Fruit fly (Drosophila melanogaster): ENCODE data around the gene CG12689.

Gene CG12689

DNA sequence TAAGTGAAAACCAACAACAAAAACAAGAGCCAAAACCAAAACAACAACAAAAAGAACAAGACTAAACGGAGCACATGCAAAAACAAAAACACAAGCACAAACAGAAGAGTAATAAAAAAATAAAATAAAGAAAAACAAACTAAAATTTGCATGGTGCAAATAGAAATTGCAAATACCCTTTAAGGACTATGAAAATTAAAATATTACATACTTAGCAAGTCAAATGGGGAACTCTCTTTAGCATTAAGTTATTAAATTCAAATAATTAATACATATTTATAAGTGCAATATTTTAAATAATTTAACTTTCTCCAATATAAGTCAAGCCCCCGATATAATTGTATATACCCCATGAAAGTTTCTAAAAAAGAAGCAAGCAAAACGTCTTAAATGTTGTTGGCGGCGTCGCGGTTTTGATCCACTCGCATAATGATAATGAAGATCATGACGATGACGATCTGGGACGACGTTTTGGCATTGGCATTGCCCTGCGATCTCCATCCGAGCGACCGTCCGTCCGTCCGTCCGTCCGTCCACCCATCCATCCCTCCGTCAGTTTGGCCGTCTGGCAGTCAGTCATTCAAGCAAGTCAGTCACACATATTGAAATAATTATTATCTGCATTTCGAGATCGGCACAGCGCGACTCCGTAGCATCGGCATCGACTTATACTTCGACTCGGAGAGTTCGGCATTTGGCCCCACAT is 45.0 kb downstream of the CG12689 start (continued):
- TF ChIP-seq Lpt (GFP tag; optimal IDR thresholded peaks at IDR 0.05) (no peak), CG4318 (GFP tag; optimal IDR thresholded peaks at IDR 0.05) (no peak), Gug (GFP tag; IDR thresholded peaks at IDR 0.05) (no peak), Eip93F (GFP tag; optimal IDR thresholded peaks at IDR 0.05) (no peak), Hr39 (GFP tag; optimal IDR thresholded peaks at IDR 0.05) (no peak), CG8319 (GFP tag; optimal IDR thresholded peaks at IDR 0.05) (no peak), fd85E (GFP tag; optimal IDR thresholded peaks at IDR 0.05) (no peak), CG7368 (GFP tag; optimal IDR thresholded peaks at IDR 0.05) (no peak), Ets21C (GFP tag; optimal IDR thresholded peaks at IDR 0.05) (no peak), CG6163 (GFP tag; IDR thresholded peaks at IDR 0.05) (peak; percentile 58; the same call in 2 of the 3 replicates), dac (GFP tag; optimal IDR thresholded peaks at IDR 0.05) (no peak), CG15336 (GFP tag; IDR thresholded peaks at IDR 0.05) (peak; percentile 42; the same call in 1 of the 2 replicates), CG3919 (GFP tag; optimal IDR thresholded peaks at IDR 0.05) (peak; percentile 17), CG8632 (GFP tag; optimal IDR thresholded peaks at IDR 0.05) (peak; percentile 33), fd59A (GFP tag; optimal IDR thresholded peaks at IDR 0.05) (peak; percentile 34), OdsH (GFP tag; optimal IDR thresholded peaks at IDR 0.05) (peak; percentile 23), Hr38 (GFP tag; optimal IDR thresholded peaks at IDR 0.05) (no peak), CG34406 (GFP tag; optimal IDR thresholded peaks at IDR 0.05) (peak; percentile 40), CG1621 (tag; optimal IDR thresholded peaks at IDR 0.05) (no peak), ss (GFP tag; optimal IDR thresholded peaks at IDR 0.05) (peak; percentile 70 to 82), Smox (GFP tag; optimal IDR thresholded peaks at IDR 0.05) (no peak), cyc (GFP tag; optimal IDR thresholded peaks at IDR 0.05) (no peak), Met (GFP tag; optimal IDR thresholded peaks at IDR 0.05) (no peak), CG8119 (GFP tag; IDR thresholded peaks at IDR 0.05) (peak; percentile 61), Sox14 (GFP tag; optimal IDR thresholded peaks at IDR 0.05) (no peak)

DNA sequence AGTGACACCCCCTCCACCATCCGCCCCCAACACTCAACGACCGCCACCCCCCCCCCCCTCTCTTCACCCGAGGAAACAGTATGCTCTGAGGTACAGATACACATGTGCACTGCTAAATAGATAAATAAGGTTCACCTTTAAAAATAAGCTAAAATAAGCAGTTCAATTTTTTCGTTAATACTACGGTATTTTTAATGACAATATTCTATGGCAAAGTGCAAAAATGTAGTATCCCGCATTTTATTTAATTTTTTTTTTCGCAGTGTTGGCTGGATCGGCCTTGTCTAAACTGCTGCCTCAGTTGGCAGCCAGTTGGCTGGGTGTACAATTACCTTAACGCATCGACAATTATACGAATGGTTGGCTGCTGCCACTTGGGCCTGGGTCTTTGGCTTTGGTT is 46.8 kb downstream of the CG12689 start:
- peak; percentile 56 for TF ChIP-seq Eip75B (GFP tag; optimal IDR thresholded peaks at IDR 0.05)
- TF ChIP-seq CG6163 (GFP tag; IDR thresholded peaks at IDR 0.05): peak; percentile 80
- no peak for TF ChIP-seq Ets21C (GFP tag; optimal IDR thresholded peaks at IDR 0.05)
- TF ChIP-seq OdsH (GFP tag; optimal IDR thresholded peaks at IDR 0.05): peak; percentile 4
- peak; percentile 34 for TF ChIP-seq Ets96B (tag; optimal IDR thresholded peaks at IDR 0.05)
- peak; percentile 36 for TF ChIP-seq Hr4 (GFP tag; optimal IDR thresholded peaks at IDR 0.05)
- peak in 1 of 2 experiments; percentile 9 for TF ChIP-seq ss (GFP tag; optimal IDR thresholded peaks at IDR 0.05)
- peak; percentile 5 for TF ChIP-seq CG11762 (GFP tag; optimal IDR thresholded peaks at IDR 0.05; ENCODE audit: insufficient read depth)
- TF ChIP-seq CG4318 (GFP tag; optimal IDR thresholded peaks at IDR 0.05): peak; percentile 8
- no peak for TF ChIP-seq CG1621 (tag; optimal IDR thresholded peaks at IDR 0.05)
- peak; percentile 4 for TF ChIP-seq svp (GFP tag)
- no peak for TF ChIP-seq topi (GFP tag; optimal IDR thresholded peaks at IDR 0.05)
- TF ChIP-seq CG6808 (GFP tag; optimal IDR thresholded peaks at IDR 0.05): no peak
- TF ChIP-seq CG16779 (tag; optimal IDR thresholded peaks at IDR 0.05): no peak
- TF ChIP-seq CG3919 (GFP tag; optimal IDR thresholded peaks at IDR 0.05): peak; percentile 53
- peak; percentile 10 for TF ChIP-seq acj6 (GFP tag; optimal IDR thresholded peaks at IDR 0.05)
- TF ChIP-seq achi (GFP tag; optimal IDR thresholded peaks at IDR 0.05): peak; percentile 33
- peak; percentile 23 for TF ChIP-seq net (GFP tag; optimal IDR thresholded peaks at IDR 0.05)
- peak; percentile 25 for TF ChIP-seq CG3032 (tag; optimal IDR thresholded peaks at IDR 0.05)
- TF ChIP-seq CG8119 (GFP tag; IDR thresholded peaks at IDR 0.05): peak; percentile 76
- peak; percentile 20 for TF ChIP-seq CG10631 (GFP tag; optimal IDR thresholded peaks at IDR 0.05)
- no peak for TF ChIP-seq dsx (GFP tag; optimal IDR thresholded peaks at IDR 0.05; ENCODE audit: poor library complexity, severe bottlenecking)
- TF ChIP-seq CG11902 (GFP tag; optimal IDR thresholded peaks at IDR 0.05): no peak
- peak; percentile 65 for TF ChIP-seq Eip78C (GFP tag)
- peak; percentile 24 for TF ChIP-seq CG32006 (GFP tag; optimal IDR thresholded peaks at IDR 0.05)
- peak; percentile 28 for TF ChIP-seq CG10669 (GFP tag; optimal IDR thresholded peaks at IDR 0.05)
- TF ChIP-seq eg (GFP tag; IDR thresholded peaks at IDR 0.05): peak; percentile 43; the same call in 1 of the 3 replicates
- TF ChIP-seq CG15336 (GFP tag; IDR thresholded peaks at IDR 0.05): peak; percentile 75
